Fruit fly (Drosophila melanogaster) whole organism, embryonic: ENCODE data around the gene Caf1-55.

ENCODE experiments used
- Abd-B ChIP-seq: fragments of 200-800 bp; sonication (Bioruptor generic); optimal IDR thresholded peaks from 2 replicates; lab custom pipeline; 2018; ENCODE audit warnings: missing biosample characterization, mild to moderate bottlenecking, missing genetic modification characterization, moderate library complexity
- Aef1 ChIP-seq: fragments of 200-800 bp; sonication (Bioruptor generic); IDR thresholded peaks from 3 replicates; pipeline ENCODE4 v1.3.6; 2022; ENCODE audit warnings: missing biosample characterization, missing genetic modification characterization
- Bteb2 ChIP-seq: fragments of 200-800 bp; sonication (Bioruptor generic); optimal IDR thresholded peaks from 2 replicates; lab custom pipeline; 2016; ENCODE audit warnings: missing biosample characterization, missing genetic modification characterization
- CG10366 ChIP-seq: fragments of 200-800 bp; sonication (Bioruptor generic); IDR thresholded peaks from 2 replicates; pipeline ENCODE4 v1.3.6; 2022; ENCODE audit warnings: missing biosample characterization, missing genetic modification characterization
- CG12236 ChIP-seq: fragments of 200-800 bp; sonication (Bioruptor generic); optimal IDR thresholded peaks from 2 replicates; lab custom pipeline; 2016; ENCODE audit warnings: missing biosample characterization, missing genetic modification characterization
- CG1647 ChIP-seq: fragments of 200-800 bp; sonication (Bioruptor generic); optimal IDR thresholded peaks from 3 replicates; lab custom pipeline; 2016; ENCODE audit warnings: missing biosample characterization, missing genetic modification characterization
- CG16813 ChIP-seq: fragments of 200-800 bp; sonication (Bioruptor generic); IDR thresholded peaks from 3 replicates; pipeline ENCODE4 v1.3.6; 2022; ENCODE audit warnings: missing biosample characterization, missing genetic modification characterization; ENCODE audit not compliant: partially characterized antibody
- CG17359 ChIP-seq: fragments of 200-800 bp; sonication (Bioruptor generic); optimal IDR thresholded peaks from 3 replicates; lab custom pipeline; 2018; ENCODE audit warnings: missing biosample characterization, mild to moderate bottlenecking, missing genetic modification characterization, moderate library complexity
- CG1792 ChIP-seq: fragments of 200-800 bp; sonication (Bioruptor generic); optimal IDR thresholded peaks from 2 replicates; lab custom pipeline; 2016; ENCODE audit warnings: missing biosample characterization, missing genetic modification characterization
- CG2199 ChIP-seq: fragments of 200-800 bp; sonication (Bioruptor generic); IDR thresholded peaks from 3 replicates; pipeline ENCODE4 v1.3.6; 2022; ENCODE audit warnings: missing biosample characterization, missing genetic modification characterization
- CG2875 ChIP-seq: fragments of 200-800 bp; sonication (Bioruptor generic); optimal IDR thresholded peaks from 2 replicates; lab custom pipeline; 2017; ENCODE audit warnings: missing biosample characterization, mild to moderate bottlenecking, missing genetic modification characterization, missing genetic modification reagents
- CG32767 ChIP-seq: fragments of 200-800 bp; sonication (Bioruptor generic); IDR thresholded peaks from 2 replicates; pipeline ENCODE4 v1.3.6; 2022; ENCODE audit warnings: missing biosample characterization, missing genetic modification characterization
- CG4360 ChIP-seq: fragments of 200-800 bp; sonication (Bioruptor generic); IDR thresholded peaks from 2 replicates; pipeline ENCODE4 v1.3.6; 2022; ENCODE audit warnings: missing biosample characterization, missing genetic modification characterization
- CG4854 ChIP-seq: fragments of 200-800 bp; sonication (Bioruptor generic); optimal IDR thresholded peaks from 2 replicates; lab custom pipeline; 2016; ENCODE audit warnings: missing biosample characterization, missing genetic modification characterization, inconsistent platforms
- CG5245 ChIP-seq: fragments of 200-800 bp; sonication (Bioruptor generic); optimal IDR thresholded peaks from 3 replicates; lab custom pipeline; 2016; ENCODE audit warnings: missing biosample characterization, missing genetic modification characterization
- CG5953 ChIP-seq: fragments of 200-800 bp; sonication (Bioruptor generic); IDR thresholded peaks from 2 replicates; pipeline ENCODE4 v1.3.6; 2022; ENCODE audit warnings: missing biosample characterization, missing genetic modification characterization
- CG6272 ChIP-seq: fragments of 200-800 bp; sonication (Bioruptor generic); IDR thresholded peaks from 2 replicates; pipeline ENCODE4 v1.3.6; 2022; ENCODE audit warnings: missing biosample characterization, missing genetic modification characterization
- CG6813 ChIP-seq: fragments of 200-800 bp; sonication (Bioruptor generic); optimal IDR thresholded peaks from 2 replicates; lab custom pipeline; 2017; ENCODE audit warnings: missing biosample characterization, missing genetic modification characterization, mild to moderate bottlenecking, moderate library complexity, missing genetic modification reagents
- D19A ChIP-seq: fragments of 200-800 bp; optimal IDR thresholded peaks from 3 replicates; lab custom pipeline; 2019; ENCODE audit warnings: missing biosample characterization, mild to moderate bottlenecking, missing genetic modification characterization, moderate library complexity
- Deaf1 ChIP-seq: fragments of 200-800 bp; optimal IDR thresholded peaks from 3 replicates; lab custom pipeline; 2019; ENCODE audit warnings: missing biosample characterization, mild to moderate bottlenecking, missing genetic modification characterization, moderate library complexity
- Dfd ChIP-seq, 2 experiments: fragments of >200 bp; optimal IDR thresholded peaks; 2 replicates each; lab custom pipeline; 2017; ENCODE audit warnings: missing biosample characterization in 2 of 2, missing genetic modification characterization in 2 of 2
- ERR ChIP-seq: fragments of 200-800 bp; sonication (Bioruptor generic); optimal IDR thresholded peaks from 2 replicates; lab custom pipeline; 2016; ENCODE audit warnings: missing biosample characterization, missing genetic modification characterization
- Elba2 ChIP-seq: fragments of 200-800 bp; sonication (Bioruptor generic); optimal IDR thresholded peaks from 3 replicates; lab custom pipeline; 2016; ENCODE audit warnings: missing biosample characterization, missing genetic modification characterization
- GATAe ChIP-seq: fragments of 200-800 bp; sonication (Bioruptor generic); conservative IDR thresholded peaks from 2 replicates; pipeline ENCODE4 v1.3.6; 2022; ENCODE audit warnings: missing biosample characterization, missing genetic modification characterization
- H2.0 ChIP-seq: fragments of 200-800 bp; sonication (Bioruptor generic); IDR thresholded peaks from 2 replicates; pipeline ENCODE4 v1.3.6; 2022; ENCODE audit warnings: missing biosample characterization, missing genetic modification characterization
- HmgZ ChIP-seq: fragments of 200-800 bp; sonication (Bioruptor generic); optimal IDR thresholded peaks from 2 replicates; lab custom pipeline; 2018; ENCODE audit warnings: missing biosample characterization, mild to moderate bottlenecking, missing genetic modification characterization
- Hr39 ChIP-seq: fragments of >200 bp; optimal IDR thresholded peaks from 2 replicates; lab custom pipeline; 2017
- Hr51 ChIP-seq, 2 experiments: fragments of 200-800 bp; sonication (Bioruptor generic); optimal IDR thresholded peaks; 2 replicates in 1 of 2; 3 replicates in 1 of 2; lab custom pipeline; 2016 to 2018; ENCODE audit warnings: missing biosample characterization in 2 of 2, missing genetic modification characterization in 2 of 2, mild to moderate bottlenecking in 1 of 2, moderate library complexity in 1 of 2
- Jarid2 ChIP-seq: fragments of 200-800 bp; sonication (Bioruptor generic); optimal IDR thresholded peaks from 3 replicates; lab custom pipeline; 2017; ENCODE audit warnings: mild to moderate bottlenecking, missing biosample characterization, missing genetic modification reagents, missing genetic modification characterization
- Opbp ChIP-seq: fragments of 200-800 bp; sonication (Bioruptor generic); IDR thresholded peaks from 3 replicates; pipeline ENCODE4 v1.3.6; 2022; ENCODE audit warnings: missing biosample characterization, missing genetic modification characterization; ENCODE audit not compliant: partially characterized antibody
- Optix ChIP-seq: fragments of 200-800 bp; sonication (Bioruptor generic); IDR thresholded peaks from 3 replicates; pipeline ENCODE4 v1.3.6; 2022; ENCODE audit warnings: missing biosample characterization, missing genetic modification characterization
- Sry-β ChIP-seq: fragments of 200-800 bp; sonication (Bioruptor generic); optimal IDR thresholded peaks from 2 replicates; lab custom pipeline; 2018; ENCODE audit warnings: missing biosample characterization, mild to moderate bottlenecking, missing genetic modification characterization, moderate library complexity
- btn ChIP-seq: fragments of 200-800 bp; sonication (Bioruptor generic); optimal IDR thresholded peaks from 2 replicates; lab custom pipeline; 2016; ENCODE audit warnings: missing biosample characterization, missing genetic modification characterization
- disco-r ChIP-seq: fragments of 200-800 bp; sonication (Bioruptor generic); optimal IDR thresholded peaks from 2 replicates; lab custom pipeline; 2016; ENCODE audit warnings: missing biosample characterization, missing genetic modification characterization
- gsb ChIP-seq: fragments of 200-800 bp; sonication (Bioruptor generic); IDR thresholded peaks from 2 replicates; pipeline ENCODE4 v1.3.6; 2022; ENCODE audit warnings: missing biosample characterization, missing genetic modification characterization
- kni ChIP-seq: fragments of 200-800 bp; sonication (Bioruptor generic); optimal IDR thresholded peaks from 3 replicates; lab custom pipeline; 2017; ENCODE audit warnings: mild to moderate bottlenecking, missing biosample characterization, missing genetic modification reagents, missing genetic modification characterization
- knrl ChIP-seq: fragments of 200-800 bp; sonication (Bioruptor generic); IDR thresholded peaks from 3 replicates; pipeline ENCODE4 v1.3.6; 2022; ENCODE audit warnings: missing biosample characterization, missing genetic modification characterization; ENCODE audit not compliant: partially characterized antibody
- lilli ChIP-seq: fragments of 200-800 bp; sonication (Bioruptor generic); optimal IDR thresholded peaks from 3 replicates; lab custom pipeline; 2016; ENCODE audit warnings: missing biosample characterization, missing genetic modification characterization
- lola ChIP-seq, 3 experiments: fragments of >200 bp in 2 of 3; fragments of 200-800 bp in 1 of 3; sonication (Bioruptor generic) in 1 of 3; optimal IDR thresholded peaks; 2 replicates each; lab custom pipeline; 2017 to 2019; ENCODE audit warnings: missing biosample characterization in 3 of 3, missing genetic modification characterization in 3 of 3, mild to moderate bottlenecking in 1 of 3, moderate library complexity in 1 of 3
- lov ChIP-seq, 2 experiments: fragments of 200-800 bp in 1 of 2; fragments of >200 bp in 1 of 2; sonication (Bioruptor generic) in 1 of 2; IDR thresholded peaks in 1 of 2; optimal IDR thresholded peaks in 1 of 2; 2 replicates in 1 of 2; 3 replicates in 1 of 2; pipeline versions ENCODE4 v1.3.6 to Lab custom; 2017 to 2022; ENCODE audit warnings: missing biosample characterization in 1 of 2, missing genetic modification characterization in 1 of 2
- mam ChIP-seq: fragments of 200-800 bp; sonication (Bioruptor generic); optimal IDR thresholded peaks from 3 replicates; lab custom pipeline; 2016; ENCODE audit warnings: missing biosample characterization, missing genetic modification characterization
- oc ChIP-seq: fragments of 200-800 bp; sonication (Bioruptor generic); optimal IDR thresholded peaks from 2 replicates; lab custom pipeline; 2018; ENCODE audit warnings: missing biosample characterization, mild to moderate bottlenecking, missing genetic modification characterization, moderate library complexity
- onecut ChIP-seq: fragments of 200-800 bp; sonication (Bioruptor generic); IDR thresholded peaks from 2 replicates; pipeline ENCODE4 v1.3.6; 2022; ENCODE audit warnings: missing biosample characterization, missing genetic modification characterization
- pan ChIP-seq, 4 experiments: fragments of >200 bp in 3 of 4; fragments of 200-800 bp in 1 of 4; sonication (Bioruptor generic) in 1 of 4; optimal IDR thresholded peaks in 3 of 4; IDR thresholded peaks in 1 of 4; 2 replicates each; pipeline versions ENCODE4 v1.3.6 to Lab custom; 2017 to 2022; ENCODE audit warnings: missing biosample characterization in 2 of 4, missing genetic modification characterization in 2 of 4, mixed read lengths in 1 of 4
- pita ChIP-seq: fragments of 200-800 bp; sonication (Bioruptor generic); optimal IDR thresholded peaks from 2 replicates; lab custom pipeline; 2017; ENCODE audit warnings: missing biosample characterization, mild to moderate bottlenecking, missing genetic modification characterization
- ro ChIP-seq: fragments of 200-800 bp; sonication (Bioruptor generic); IDR thresholded peaks from 2 replicates; pipeline ENCODE4 v1.3.6; 2022; ENCODE audit warnings: missing biosample characterization, missing genetic modification characterization
- sc ChIP-seq, 3 experiments: fragments of >200 bp in 2 of 3; fragments of 200-800 bp in 1 of 3; sonication (Bioruptor generic) in 1 of 3; optimal IDR thresholded peaks; 2 replicates in 2 of 3; 3 replicates in 1 of 3; lab custom pipeline; 2017; ENCODE audit warnings: mild to moderate bottlenecking in 1 of 3, missing biosample characterization in 1 of 3, missing genetic modification characterization in 1 of 3, missing genetic modification reagents in 1 of 3
- sens-2 ChIP-seq: fragments of 200-800 bp; sonication (Bioruptor generic); IDR thresholded peaks from 2 replicates; pipeline ENCODE4 v1.3.6; 2022; ENCODE audit warnings: missing biosample characterization, missing genetic modification characterization
- stwl ChIP-seq: fragments of 200-800 bp; sonication (Bioruptor generic); optimal IDR thresholded peaks from 3 replicates; lab custom pipeline; 2018; ENCODE audit warnings: missing biosample characterization, mild to moderate bottlenecking, missing genetic modification characterization, moderate library complexity
- tin ChIP-seq: fragments of 200-800 bp; sonication (Bioruptor generic); optimal IDR thresholded peaks from 3 replicates; lab custom pipeline; 2016; ENCODE audit warnings: missing biosample characterization, missing genetic modification characterization

Caf1-55 gene

dm6 chr3R:15225279-15225730 lies at the start of gene Caf1-55, which contains the start of gene CG31344 (continued):
- TF ChIP-seq ro (GFP tag; lab: Robert Waterston, UW) (no peak), Dfd (GFP tag; optimal IDR thresholded peaks at IDR 0.05; lab: Kevin White, UChicago) (no peak), Bteb2 (GFP tag; lab: Kevin White, UChicago) (peak; percentile 8), lola (GFP tag; optimal IDR thresholded peaks at IDR 0.05; lab: Kevin White, UChicago) (no peak), CG4360 (GFP tag; lab: Robert Waterston, UW) (no peak), oc (tag; lab: Kevin White, UChicago) (no peak), btn (GFP tag; lab: Kevin White, UChicago) (no peak), lov (optimal IDR thresholded peaks at IDR 0.05; lab: Kevin White, UChicago) (no peak), lov (GFP tag; IDR thresholded peaks at IDR 0.05; lab: Robert Waterston, UW) (no peak), Elba2 (GFP tag; lab: Kevin White, UChicago) (no peak), CG6813 (GFP tag; lab: Kevin White, UChicago) (no peak), pan (optimal IDR thresholded peaks at IDR 0.05; lab: Kevin White, UChicago) (no peak), pan (GFP tag; optimal IDR thresholded peaks at IDR 0.05 in 1 of 2, IDR thresholded peaks at IDR 0.05 in 1 of 2) (no peak), CG17359 (tag; lab: Kevin White, UChicago) (no peak), CG16813 (GFP tag; lab: Robert Waterston, UW) (peak; percentile 71), mam (GFP tag; lab: Kevin White, UChicago) (no peak), sens-2 (GFP tag; lab: Robert Waterston, UW) (no peak), CG5245 (GFP tag; lab: Kevin White, UChicago) (no peak), Jarid2 (no peak), CG12236 (GFP tag; lab: Kevin White, UChicago) (no peak), H2.0 (GFP tag; lab: Robert Waterston, UW) (no peak), CG32767 (GFP tag; lab: Robert Waterston, UW) (no peak), Abd-B (GFP tag; lab: Kevin White, UChicago) (peak; percentile 66), CG4854 (GFP tag; lab: Kevin White, UChicago) (no peak), Optix (no peak), kni (GFP tag; lab: Kevin White, UChicago) (no peak), sc (optimal IDR thresholded peaks at IDR 0.05; lab: Kevin White, UChicago) (no peak), sc (GFP tag; optimal IDR thresholded peaks at IDR 0.05; lab: Kevin White, UChicago) (no peak), disco-r (GFP tag; lab: Kevin White, UChicago) (no peak), CG5953 (no peak), pita (GFP tag; lab: Kevin White, UChicago) (no peak), Hr39 (lab: Kevin White, UChicago) (no peak), onecut (GFP tag; lab: Robert Waterston, UW) (no peak), knrl (GFP tag; lab: Robert Waterston, UW) (peak; percentile 79), tin (no peak), CG2875 (GFP tag; lab: Kevin White, UChicago) (no peak), GATAe (GFP tag; lab: Robert Waterston, UW) (no peak), CG1647 (GFP tag; lab: Kevin White, UChicago) (no peak), Hr51 (GFP tag; optimal IDR thresholded peaks at IDR 0.05; lab: Kevin White, UChicago) (no peak), HmgZ (tag; lab: Kevin White, UChicago) (peak; percentile 68), stwl (peak; percentile 69), D19A (tag; lab: Kevin White, UChicago) (no peak), ERR (no peak), CG6272 (no peak), Sry-β (GFP tag; lab: Kevin White, UChicago) (no peak), CG10366 (no peak), Aef1 (GFP tag; lab: Robert Waterston, UW) (no peak), CG1792 (no peak), gsb (GFP tag; lab: Robert Waterston, UW) (no peak), lilli (peak; percentile 37), Deaf1 (no peak), CG2199 (no peak), Opbp (GFP tag; lab: Robert Waterston, UW) (peak; percentile 49; the same call in 1 of the 3 replicates)
